Worm (Caenorhabditis elegans) whole organism, young adult: Measurements from ENCODE around the gene sqv-2.

Experiments
- B0261.1 ChIP-seq: sonication (generic microtip); optimal IDR thresholded peaks from 2 replicates; lab custom pipeline; 2016; ENCODE audit warnings: mild to moderate bottlenecking, missing genetic modification characterization, moderate library complexity, missing compliant biosample characterization
- F33H1.4 ChIP-seq: fragments of 200-800 bp; sonication (Bioruptor generic); IDR thresholded peaks from 2 replicates; pipeline ENCODE4 v1.3.6; 2022; ENCODE audit warnings: missing genetic modification reagents, missing genetic modification characterization, missing compliant biosample characterization
- F57C9.4 ChIP-seq: sonication (generic microtip); optimal IDR thresholded peaks from 2 replicates; lab custom pipeline; 2017; ENCODE audit warnings: mild to moderate bottlenecking, missing genetic modification characterization, missing compliant biosample characterization
- K12H6.12 ChIP-seq: fragments of 200-800 bp; sonication (Bioruptor generic); optimal IDR thresholded peaks from 2 replicates; lab custom pipeline; 2018; ENCODE audit warnings: mild to moderate bottlenecking, missing genetic modification characterization, missing compliant biosample characterization
- Y53F4B.3 ChIP-seq: fragments of 200-800 bp; sonication (Bioruptor generic); IDR thresholded peaks from 2 replicates; pipeline ENCODE4 v1.3.6; 2022; ENCODE audit warnings: missing genetic modification reagents, missing genetic modification characterization, missing compliant biosample characterization
- Y67H2A.10 ChIP-seq: fragments of 200-800 bp; sonication (Bioruptor generic); conservative IDR thresholded peaks from 2 replicates; pipeline ENCODE4 v1.3.6; 2022; ENCODE audit warnings: missing genetic modification reagents, missing genetic modification characterization, missing compliant biosample characterization
- Y95B8A.8 ChIP-seq: fragments of 200-800 bp; sonication (Bioruptor generic); IDR thresholded peaks from 2 replicates; pipeline ENCODE4 v1.3.6; 2022; ENCODE audit warnings: missing genetic modification reagents, missing genetic modification characterization, missing compliant biosample characterization
- ZK185.1 ChIP-seq: sonication (generic microtip); optimal IDR thresholded peaks from 2 replicates; lab custom pipeline; 2016; ENCODE audit warnings: mild to moderate bottlenecking, missing genetic modification characterization, missing compliant biosample characterization; ENCODE audit not compliant: poor library complexity, severe bottlenecking
- ama-1 ChIP-seq, 3 experiments: fragments of 150-350 bp in 1 of 3; sonication (generic microtip) in 2 of 3; optimal IDR thresholded peaks; 2 replicates each; lab custom pipeline; 2014 to 2018; ENCODE audit warnings: missing biosample characterization in 2 of 3, missing genetic modification characterization in 2 of 3, missing genetic modification reagents in 2 of 3
- attf-6 ChIP-seq: fragments of 200-800 bp; sonication (Bioruptor generic); IDR thresholded peaks from 2 replicates; pipeline ENCODE4 v1.3.6; 2022; ENCODE audit warnings: missing genetic modification reagents, missing genetic modification characterization, missing compliant biosample characterization
- bed-1 ChIP-seq: fragments of 200-800 bp; sonication (Bioruptor generic); IDR thresholded peaks from 2 replicates; pipeline ENCODE4 v1.3.6; 2022; ENCODE audit warnings: missing genetic modification reagents, missing genetic modification characterization, missing compliant biosample characterization
- ceh-100 ChIP-seq: fragments of 200-800 bp; sonication (Bioruptor generic); IDR thresholded peaks from 2 replicates; pipeline ENCODE4 v1.3.6; 2022; ENCODE audit warnings: missing genetic modification reagents, missing genetic modification characterization, missing compliant biosample characterization
- ceh-27 ChIP-seq: fragments of 200-800 bp; sonication (Bioruptor generic); optimal IDR thresholded peaks from 2 replicates; lab custom pipeline; 2018; ENCODE audit warnings: mild to moderate bottlenecking, missing genetic modification characterization, moderate library complexity, missing compliant biosample characterization
- ceh-91 ChIP-seq: fragments of 200-800 bp; sonication (Bioruptor generic); IDR thresholded peaks from 2 replicates; pipeline ENCODE4 v1.3.6; 2022; ENCODE audit warnings: missing genetic modification reagents, missing genetic modification characterization, missing compliant biosample characterization
- chd-7 ChIP-seq: sonication (generic microtip); optimal IDR thresholded peaks from 2 replicates; lab custom pipeline; 2016; ENCODE audit warnings: mild to moderate bottlenecking, missing genetic modification characterization, moderate library complexity, missing compliant biosample characterization
- egl-18 ChIP-seq: fragments of 200-800 bp; sonication (Bioruptor generic); IDR thresholded peaks from 2 replicates; pipeline ENCODE4 v1.3.6; 2022; ENCODE audit warnings: missing genetic modification reagents, missing genetic modification characterization, missing compliant biosample characterization
- egl-44 ChIP-seq: fragments of 200-800 bp; sonication (Bioruptor generic); IDR thresholded peaks from 2 replicates; pipeline ENCODE4 v1.3.6; 2022; ENCODE audit warnings: missing genetic modification reagents, missing genetic modification characterization, missing compliant biosample characterization
- egrh-3 ChIP-seq: fragments of 200-800 bp; sonication (Bioruptor generic); IDR thresholded peaks from 2 replicates; pipeline ENCODE4 v1.3.6; 2022; ENCODE audit warnings: missing genetic modification reagents, missing genetic modification characterization, missing compliant biosample characterization
- him-1 ChIP-seq: sonication (generic microtip); optimal IDR thresholded peaks from 2 replicates; lab custom pipeline; 2016; ENCODE audit warnings: missing genotype, missing genetic modification reagents, missing genetic modification characterization, missing compliant biosample characterization
- hlh-26 ChIP-seq: fragments of 200-800 bp; sonication (Bioruptor generic); conservative IDR thresholded peaks from 2 replicates; pipeline ENCODE4 v1.3.6; 2022; ENCODE audit warnings: missing genetic modification reagents, missing genetic modification characterization, missing compliant biosample characterization
- hmg-1.2 ChIP-seq: fragments of 200-800 bp; sonication (Bioruptor generic); IDR thresholded peaks from 2 replicates; pipeline ENCODE4 v1.3.6; 2022; ENCODE audit warnings: missing genetic modification reagents, missing genetic modification characterization, missing compliant biosample characterization
- let-526 ChIP-seq: fragments of 200-800 bp; sonication (Bioruptor generic); IDR thresholded peaks from 2 replicates; pipeline ENCODE4 v1.3.6; 2022; ENCODE audit warnings: missing genetic modification reagents, missing genetic modification characterization, missing compliant biosample characterization
- lsy-27 ChIP-seq: sonication (generic microtip); optimal IDR thresholded peaks from 2 replicates; lab custom pipeline; 2017; ENCODE audit warnings: missing genetic modification characterization, mild to moderate bottlenecking, missing compliant biosample characterization, antibody characterized with exemption, missing genotype, borderline replicate concordance; ENCODE audit not compliant: insufficient read depth
- madf-8 ChIP-seq: fragments of 200-800 bp; sonication (Bioruptor generic); conservative IDR thresholded peaks from 2 replicates; pipeline ENCODE4 v1.3.6; 2022; ENCODE audit warnings: missing genetic modification reagents, missing genetic modification characterization, missing compliant biosample characterization
- nfya-2 ChIP-seq: fragments of 200-800 bp; sonication (Bioruptor generic); IDR thresholded peaks from 2 replicates; pipeline ENCODE4 v1.3.6; 2022; ENCODE audit warnings: missing genetic modification reagents, missing genetic modification characterization, missing compliant biosample characterization
- nhr-120 ChIP-seq: fragments of 200-800 bp; sonication (Bioruptor generic); IDR thresholded peaks from 2 replicates; pipeline ENCODE4 v1.3.6; 2022; ENCODE audit warnings: missing genetic modification characterization, missing compliant biosample characterization
- nhr-90 ChIP-seq: sonication (generic microtip); optimal IDR thresholded peaks from 2 replicates; lab custom pipeline; 2016; ENCODE audit warnings: missing genotype, mild to moderate bottlenecking, missing genetic modification characterization, missing compliant biosample characterization
- pbrm-1 ChIP-seq: fragments of 200-800 bp; sonication (Bioruptor generic); IDR thresholded peaks from 2 replicates; pipeline ENCODE4 v1.3.6; 2022; ENCODE audit warnings: missing genetic modification reagents, missing genetic modification characterization, missing compliant biosample characterization
- rec-8 ChIP-seq, 2 experiments: sonication (generic microtip); optimal IDR thresholded peaks; 2 replicates each; lab custom pipeline; 2016; ENCODE audit warnings: mild to moderate bottlenecking in 2 of 2, missing genetic modification characterization in 2 of 2, missing genetic modification reagents in 2 of 2, missing genotype in 2 of 2, missing biosample characterization in 1 of 2, missing compliant biosample characterization in 1 of 2, moderate library complexity in 1 of 2
- repo-1 ChIP-seq: sonication (generic microtip); optimal IDR thresholded peaks from 2 replicates; lab custom pipeline; 2017; ENCODE audit warnings: mild to moderate bottlenecking, missing genetic modification characterization, missing compliant biosample characterization
- somi-1 ChIP-seq: fragments of 200-800 bp; sonication (Bioruptor generic); optimal IDR thresholded peaks from 2 replicates; lab custom pipeline; 2018; ENCODE audit warnings: mild to moderate bottlenecking, missing genetic modification characterization, missing compliant biosample characterization
- tlf-1 ChIP-seq: fragments of 200-800 bp; sonication (Bioruptor generic); optimal IDR thresholded peaks from 2 replicates; lab custom pipeline; 2018; ENCODE audit warnings: mild to moderate bottlenecking, missing genetic modification characterization, missing compliant biosample characterization

The sqv-2 gene

DNA sequence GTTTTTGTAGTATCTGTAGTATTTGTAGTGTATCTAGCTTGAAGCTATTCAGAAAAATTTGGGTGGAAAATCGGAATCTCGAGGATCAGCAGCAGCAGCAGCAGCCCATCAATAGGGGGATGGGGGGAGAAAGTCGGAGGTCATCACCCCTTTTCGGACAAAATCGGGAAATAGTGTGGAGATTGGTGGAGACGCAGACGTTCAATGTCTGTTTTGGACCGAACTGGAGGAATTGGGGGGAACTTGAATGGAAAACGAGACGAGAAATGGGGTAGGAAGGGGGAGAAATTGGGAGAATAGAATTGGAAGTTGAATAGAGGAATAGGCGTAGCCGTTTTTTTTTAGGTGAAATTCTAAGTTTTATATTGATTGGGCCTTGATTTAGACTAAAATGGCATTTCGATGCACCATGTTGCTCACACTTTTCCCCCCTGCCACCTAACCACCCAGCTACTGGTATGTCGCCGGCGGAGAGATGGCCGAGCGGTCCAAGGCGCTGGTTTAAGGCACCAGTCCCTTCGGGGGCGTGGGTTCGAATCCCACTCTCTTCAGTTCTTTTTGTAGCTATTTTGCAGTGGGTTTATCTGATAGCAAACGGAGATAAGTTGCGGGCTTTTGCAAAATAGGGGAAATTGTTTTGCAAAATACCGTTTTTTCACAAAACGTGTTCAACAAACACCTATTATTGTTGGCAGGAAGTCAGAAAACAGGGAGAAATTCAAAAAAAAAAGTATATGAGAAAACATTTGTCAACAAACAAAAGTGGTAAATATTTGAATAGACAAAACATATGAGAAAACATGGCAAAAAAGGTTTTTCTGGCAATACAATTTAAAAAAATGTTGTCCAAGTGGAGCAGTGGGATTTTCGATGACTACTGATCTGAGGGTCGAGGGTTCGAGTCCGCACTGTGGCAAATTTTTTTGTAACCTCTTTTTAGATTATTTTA, 34.0 kb downstream of the sqv-2 start (continued):
- TF ChIP-seq Y95B8A.8 (GFP tag; lab: Robert Waterston, UW) (no peak), attf-6 (GFP tag; lab: Robert Waterston, UW) (no peak), egl-18 (GFP tag; lab: Robert Waterston, UW) (no peak), bed-1 (GFP tag; lab: Robert Waterston, UW) (no peak), Y67H2A.10 (GFP tag; lab: Robert Waterston, UW) (no peak)

- TF ChIP-seq nfya-2 (GFP tag; lab: Robert Waterston, UW) (no peak), K12H6.12 (tag; lab: Kevin White, UChicago) (no peak)
Observed at ce11 chrII:2859315-2859714, 34.9 kb downstream of the sqv-2 start.

DNA sequence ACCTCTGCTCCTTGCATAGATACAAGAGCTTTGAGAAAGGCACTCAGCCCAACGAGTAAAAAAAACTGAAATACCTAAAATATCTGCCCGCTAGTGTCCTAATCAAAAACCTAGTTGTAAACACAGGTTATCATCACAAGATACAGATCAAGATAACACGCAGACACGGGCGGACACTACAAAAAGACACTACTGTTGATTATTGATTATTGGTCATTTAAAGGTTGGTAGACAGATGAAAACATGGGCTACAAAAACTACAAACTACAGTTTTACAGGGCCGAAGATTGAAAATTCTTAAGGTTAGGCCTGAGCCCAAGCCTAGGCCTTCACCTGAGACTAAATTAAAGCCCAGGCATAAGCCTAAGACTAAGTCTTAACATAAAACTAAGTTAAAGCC, 35.3 kb downstream of the sqv-2 start:
- TF ChIP-seq hmg-1.2 (no peak), Y53F4B.3 (GFP tag; lab: Robert Waterston, UW) (no peak), chd-7 (no peak), egrh-3 (GFP tag; lab: Robert Waterston, UW) (no peak), him-1 (no peak), ceh-100 (GFP tag; lab: Robert Waterston, UW) (no peak), nhr-90 (no peak), repo-1 (tag; lab: Kevin White, UChicago) (no peak), somi-1 (GFP tag; lab: Kevin White, UChicago) (no peak), F57C9.4 (tag; lab: Kevin White, UChicago) (no peak), pbrm-1 (no peak), B0261.1 (tag; lab: Kevin White, UChicago) (no peak), madf-8 (GFP tag; lab: Robert Waterston, UW) (no peak), egl-44 (GFP tag; lab: Robert Waterston, UW) (no peak), F33H1.4 (GFP tag; lab: Robert Waterston, UW) (no peak), ZK185.1 (no peak), ceh-91 (GFP tag; lab: Robert Waterston, UW) (no peak)

DNA sequence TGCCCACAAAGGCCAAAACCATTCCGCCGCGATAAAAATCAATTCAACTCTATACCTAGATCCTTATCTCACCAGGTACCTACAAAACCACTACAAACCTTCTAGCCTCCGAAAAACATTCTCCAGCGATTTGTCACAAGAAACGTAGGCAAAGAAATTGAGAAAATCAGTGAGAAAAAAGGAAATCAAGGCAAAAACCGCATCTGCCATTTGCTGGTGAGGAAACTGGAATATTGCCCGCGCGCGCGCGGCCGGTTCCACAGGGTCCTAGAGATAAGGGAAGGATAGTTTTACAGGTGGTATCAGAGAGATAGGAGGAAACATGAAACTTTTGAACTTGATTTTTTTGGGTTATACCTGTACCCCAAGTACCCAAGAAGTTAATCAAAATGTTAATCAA, 36.6 kb downstream of the sqv-2 start:
- TF ChIP-seq hlh-26 (GFP tag; lab: Robert Waterston, UW) = no peak
- no peak for TF ChIP-seq let-526 (GFP tag; lab: Robert Waterston, UW)
- no peak for TF ChIP-seq tlf-1 (GFP tag; lab: Kevin White, UChicago)
- no peak for TF ChIP-seq lsy-27 (tag; lab: Kevin White, UChicago)
- no peak for TF ChIP-seq ceh-27
- TF ChIP-seq ZK185.1 = no peak
- TF ChIP-seq nhr-120 (GFP tag; lab: Robert Waterston, UW) = no peak
- no peak for TF ChIP-seq Y53F4B.3 (GFP tag; lab: Robert Waterston, UW)
- no peak for TF ChIP-seq rec-8 (tag; optimal IDR thresholded peaks at IDR 0.05; lab: Kevin White, UChicago)
- TF ChIP-seq ama-1 (optimal IDR thresholded peaks at IDR 0.05; lab: Kevin White, UChicago) = no peak
- TF ChIP-seq ama-1 (GFP tag; optimal IDR thresholded peaks at IDR 0.05; lab: Kevin White, UChicago) = no peak
